Fruit fly (Drosophila melanogaster) whole organism, embryonic: ENCODE data around the gene feo.
A peak's percentile ranks its signal among the peaks of the same experiment; 100 is the strongest.

Source experiments
- Blimp-1 ChIP-seq: fragments of 200-800 bp; sonication (Bioruptor generic); optimal IDR thresholded peaks from 3 replicates; lab custom pipeline; 2018; ENCODE audit warnings: missing biosample characterization, missing genetic modification characterization, mild to moderate bottlenecking, moderate library complexity, missing genetic modification reagents
- CG12769 ChIP-seq: fragments of 200-800 bp; sonication (Bioruptor generic); optimal IDR thresholded peaks from 2 replicates; lab custom pipeline; 2019; ENCODE audit warnings: missing biosample characterization, mild to moderate bottlenecking, missing genetic modification characterization, moderate library complexity
- CG1529 ChIP-seq: fragments of 200-800 bp; sonication (Bioruptor generic); optimal IDR thresholded peaks from 3 replicates; lab custom pipeline; 2018; ENCODE audit warnings: missing biosample characterization, missing genetic modification characterization
- CG17186 ChIP-seq: fragments of 200-800 bp; sonication (Bioruptor generic); optimal IDR thresholded peaks from 3 replicates; lab custom pipeline; 2017; ENCODE audit warnings: missing biosample characterization, missing genetic modification reagents, missing genetic modification characterization
- CG1832 ChIP-seq: fragments of 200-800 bp; sonication (Bioruptor generic); optimal IDR thresholded peaks from 2 replicates; lab custom pipeline; 2017; ENCODE audit warnings: missing biosample characterization, mild to moderate bottlenecking, missing genetic modification characterization, inconsistent platforms
- CG18764 ChIP-seq: fragments of 200-800 bp; sonication (Bioruptor generic); optimal IDR thresholded peaks from 3 replicates; lab custom pipeline; 2016; ENCODE audit warnings: missing biosample characterization, missing genetic modification characterization
- CG2116 ChIP-seq: fragments of 200-800 bp; sonication (Bioruptor generic); optimal IDR thresholded peaks from 3 replicates; lab custom pipeline; 2018; ENCODE audit warnings: missing biosample characterization, mild to moderate bottlenecking, missing genetic modification characterization
- CG30020 ChIP-seq: fragments of 200-800 bp; optimal IDR thresholded peaks from 2 replicates; lab custom pipeline; 2019; ENCODE audit warnings: missing biosample characterization, mild to moderate bottlenecking, missing genetic modification characterization, moderate library complexity
- CG7786 ChIP-seq: fragments of 200-800 bp; sonication (Bioruptor generic); optimal IDR thresholded peaks from 2 replicates; lab custom pipeline; 2016; ENCODE audit warnings: missing biosample characterization, missing genetic modification characterization
- CG8359 ChIP-seq: fragments of 200-800 bp; sonication (Bioruptor generic); optimal IDR thresholded peaks from 2 replicates; lab custom pipeline; 2017; ENCODE audit warnings: missing biosample characterization, mild to moderate bottlenecking, missing genetic modification characterization, borderline replicate concordance
- Doc3 ChIP-seq: fragments of 200-800 bp; sonication (Bioruptor generic); IDR thresholded peaks from 3 replicates; pipeline ENCODE4 v1.3.6; 2022; ENCODE audit warnings: missing biosample characterization, missing genetic modification characterization; ENCODE audit not compliant: partially characterized antibody
- Dp ChIP-seq: fragments of 200-800 bp; sonication (Bioruptor generic); optimal IDR thresholded peaks from 2 replicates; lab custom pipeline; 2018; ENCODE audit warnings: missing biosample characterization, mild to moderate bottlenecking, missing genetic modification characterization, moderate library complexity
- Dref ChIP-seq: fragments of 200-800 bp; sonication (Bioruptor generic); IDR thresholded peaks from 2 replicates; pipeline ENCODE4 v1.3.6; 2022; ENCODE audit warnings: missing biosample characterization, missing genetic modification characterization
- Drgx ChIP-seq: fragments of 200-800 bp; sonication (Bioruptor generic); IDR thresholded peaks from 2 replicates; pipeline ENCODE4 v1.3.6; 2022; ENCODE audit warnings: missing biosample characterization, missing genetic modification characterization
- Eip74EF ChIP-seq, 2 experiments: fragments of 200-800 bp in 1 of 2; fragments of >200 bp in 1 of 2; sonication (Bioruptor generic) in 1 of 2; optimal IDR thresholded peaks; 2 replicates each; lab custom pipeline; 2017 to 2019; ENCODE audit warnings: missing biosample characterization in 2 of 2, missing genetic modification characterization in 2 of 2, mild to moderate bottlenecking in 1 of 2, moderate library complexity in 1 of 2
- H2.0 ChIP-seq: fragments of 200-800 bp; sonication (Bioruptor generic); IDR thresholded peaks from 2 replicates; pipeline ENCODE4 v1.3.6; 2022; ENCODE audit warnings: missing biosample characterization, missing genetic modification characterization
- HLH4C ChIP-seq: fragments of 200-800 bp; sonication (Bioruptor generic); IDR thresholded peaks from 3 replicates; pipeline ENCODE4 v1.3.6; 2022; ENCODE audit warnings: missing biosample characterization, missing genetic modification characterization; ENCODE audit not compliant: partially characterized antibody
- HLHmδ ChIP-seq: fragments of 200-800 bp; sonication (Bioruptor generic); optimal IDR thresholded peaks from 2 replicates; lab custom pipeline; 2018; ENCODE audit warnings: missing biosample characterization, mild to moderate bottlenecking, missing genetic modification characterization, moderate library complexity
- Hr39 ChIP-seq: fragments of >200 bp; optimal IDR thresholded peaks from 2 replicates; lab custom pipeline; 2017
- Max ChIP-seq: fragments of 200-800 bp; sonication (Bioruptor generic); optimal IDR thresholded peaks from 2 replicates; lab custom pipeline; 2016; ENCODE audit warnings: missing biosample characterization, mild to moderate bottlenecking, missing genetic modification characterization
- Mes4 ChIP-seq: fragments of 200-800 bp; sonication (Bioruptor generic); optimal IDR thresholded peaks from 2 replicates; lab custom pipeline; 2016; ENCODE audit warnings: missing biosample characterization, missing genetic modification characterization
- Opbp ChIP-seq: fragments of 200-800 bp; sonication (Bioruptor generic); IDR thresholded peaks from 3 replicates; pipeline ENCODE4 v1.3.6; 2022; ENCODE audit warnings: missing biosample characterization, missing genetic modification characterization; ENCODE audit not compliant: partially characterized antibody
- Sry-δ ChIP-seq: fragments of 200-800 bp; sonication (Bioruptor generic); optimal IDR thresholded peaks from 2 replicates; lab custom pipeline; 2016; ENCODE audit warnings: missing biosample characterization, missing genetic modification characterization
- Stat92E ChIP-seq, 3 experiments: fragments of >200 bp in 2 of 3; fragments of 200-800 bp in 1 of 3; sonication (Bioruptor generic) in 1 of 3; optimal IDR thresholded peaks; 2 replicates each; lab custom pipeline; 2017 to 2019; ENCODE audit warnings: missing biosample characterization in 3 of 3, missing genetic modification characterization in 3 of 3, mild to moderate bottlenecking in 1 of 3, moderate library complexity in 1 of 3
- Trl ChIP-seq, 3 experiments: fragments of >200 bp in 2 of 3; fragments of 200-800 bp in 1 of 3; sonication (Bioruptor generic) in 1 of 3; optimal IDR thresholded peaks; 2 replicates in 1 of 3; 3 replicates in 2 of 3; lab custom pipeline; 2016 to 2017; ENCODE audit warnings: missing biosample characterization in 1 of 3, missing genetic modification characterization in 1 of 3
- ato ChIP-seq: fragments of 200-800 bp; sonication (Bioruptor generic); IDR thresholded peaks from 2 replicates; pipeline ENCODE4 v1.3.6; 2022; ENCODE audit warnings: missing biosample characterization, missing genetic modification characterization; ENCODE audit not compliant: partially characterized antibody
- caup ChIP-seq: fragments of 200-800 bp; sonication (Bioruptor generic); optimal IDR thresholded peaks from 3 replicates; lab custom pipeline; 2017; ENCODE audit warnings: missing biosample characterization, mild to moderate bottlenecking, missing genetic modification characterization, moderate library complexity; ENCODE audit not compliant: severe bottlenecking
- cg ChIP-seq: fragments of 200-800 bp; sonication (Bioruptor generic); optimal IDR thresholded peaks from 3 replicates; lab custom pipeline; 2019; ENCODE audit warnings: missing biosample characterization, mild to moderate bottlenecking, missing genetic modification characterization, moderate library complexity
- chinmo ChIP-seq: fragments of 200-800 bp; sonication (Bioruptor generic); IDR thresholded peaks from 4 replicates; pipeline ENCODE4 v1.3.6; 2022; ENCODE audit warnings: missing biosample characterization, missing genetic modification characterization; ENCODE audit not compliant: partially characterized antibody
- ci ChIP-seq: fragments of 200-800 bp; sonication (Bioruptor generic); IDR thresholded peaks from 3 replicates; pipeline ENCODE4 v1.3.6; 2022; ENCODE audit warnings: missing biosample characterization, missing genetic modification characterization
- crp ChIP-seq, 2 experiments: fragments of 200-800 bp; sonication (Bioruptor generic); optimal IDR thresholded peaks; 2 replicates in 1 of 2; 3 replicates in 1 of 2; lab custom pipeline; 2017; ENCODE audit warnings: missing biosample characterization in 2 of 2, missing genetic modification characterization in 2 of 2, mild to moderate bottlenecking in 1 of 2, moderate library complexity in 1 of 2
- dati ChIP-seq: fragments of 200-800 bp; sonication (Bioruptor generic); IDR thresholded peaks from 2 replicates; pipeline ENCODE4 v1.3.6; 2022; ENCODE audit warnings: missing biosample characterization, missing genetic modification characterization
- exex ChIP-seq: fragments of 200-800 bp; sonication (Bioruptor generic); optimal IDR thresholded peaks from 4 replicates; lab custom pipeline; 2018; ENCODE audit warnings: missing biosample characterization, mild to moderate bottlenecking, missing genetic modification characterization, moderate library complexity
- ftz-f1 ChIP-seq: fragments of 200-800 bp; sonication (Bioruptor generic); optimal IDR thresholded peaks from 2 replicates; lab custom pipeline; 2016; ENCODE audit warnings: missing biosample characterization, missing genetic modification characterization
- gfzf ChIP-seq: fragments of 200-800 bp; sonication (Bioruptor generic); optimal IDR thresholded peaks from 2 replicates; lab custom pipeline; 2016; ENCODE audit warnings: missing biosample characterization, mild to moderate bottlenecking, missing genetic modification characterization, moderate library complexity
- hbn ChIP-seq: fragments of 200-800 bp; sonication (Bioruptor generic); IDR thresholded peaks from 2 replicates; pipeline ENCODE4 v1.3.6; 2022; ENCODE audit warnings: missing biosample characterization, missing genetic modification characterization; ENCODE audit not compliant: partially characterized antibody
- knrl ChIP-seq: fragments of 200-800 bp; sonication (Bioruptor generic); IDR thresholded peaks from 3 replicates; pipeline ENCODE4 v1.3.6; 2022; ENCODE audit warnings: missing biosample characterization, missing genetic modification characterization; ENCODE audit not compliant: partially characterized antibody
- lilli ChIP-seq: fragments of 200-800 bp; sonication (Bioruptor generic); optimal IDR thresholded peaks from 3 replicates; lab custom pipeline; 2016; ENCODE audit warnings: missing biosample characterization, missing genetic modification characterization
- nom ChIP-seq: fragments of 200-800 bp; sonication (Bioruptor generic); optimal IDR thresholded peaks from 2 replicates; lab custom pipeline; 2017; ENCODE audit warnings: missing biosample characterization, missing genetic modification characterization, mild to moderate bottlenecking, moderate library complexity, missing genetic modification reagents
- rib ChIP-seq: fragments of 200-800 bp; sonication (Bioruptor generic); IDR thresholded peaks from 2 replicates; pipeline ENCODE4 v1.3.6; 2022; ENCODE audit warnings: missing biosample characterization, missing genetic modification characterization
- sd ChIP-seq: fragments of 200-800 bp; sonication (Bioruptor generic); optimal IDR thresholded peaks from 3 replicates; lab custom pipeline; 2018; ENCODE audit warnings: missing biosample characterization, mild to moderate bottlenecking, missing genetic modification characterization, moderate library complexity
- slp2 ChIP-seq: fragments of 200-800 bp; sonication (Bioruptor generic); optimal IDR thresholded peaks from 2 replicates; lab custom pipeline; 2016; ENCODE audit warnings: missing biosample characterization, missing genetic modification characterization
- sna ChIP-seq: fragments of 200-800 bp; sonication (Bioruptor generic); IDR thresholded peaks from 2 replicates; pipeline ENCODE4 v1.3.6; 2022; ENCODE audit warnings: missing biosample characterization, missing genetic modification characterization; ENCODE audit not compliant: partially characterized antibody
- sqz ChIP-seq: fragments of 200-800 bp; sonication (Bioruptor generic); optimal IDR thresholded peaks from 3 replicates; lab custom pipeline; 2018; ENCODE audit warnings: missing biosample characterization, mild to moderate bottlenecking, missing genetic modification characterization
- stwl ChIP-seq: fragments of 200-800 bp; sonication (Bioruptor generic); optimal IDR thresholded peaks from 3 replicates; lab custom pipeline; 2018; ENCODE audit warnings: missing biosample characterization, mild to moderate bottlenecking, missing genetic modification characterization, moderate library complexity
- z ChIP-seq: fragments of 200-800 bp; sonication (Bioruptor generic); IDR thresholded peaks from 3 replicates; pipeline ENCODE4 v1.3.6; 2022; ENCODE audit warnings: missing biosample characterization, missing genetic modification characterization

The feo gene

DNA sequence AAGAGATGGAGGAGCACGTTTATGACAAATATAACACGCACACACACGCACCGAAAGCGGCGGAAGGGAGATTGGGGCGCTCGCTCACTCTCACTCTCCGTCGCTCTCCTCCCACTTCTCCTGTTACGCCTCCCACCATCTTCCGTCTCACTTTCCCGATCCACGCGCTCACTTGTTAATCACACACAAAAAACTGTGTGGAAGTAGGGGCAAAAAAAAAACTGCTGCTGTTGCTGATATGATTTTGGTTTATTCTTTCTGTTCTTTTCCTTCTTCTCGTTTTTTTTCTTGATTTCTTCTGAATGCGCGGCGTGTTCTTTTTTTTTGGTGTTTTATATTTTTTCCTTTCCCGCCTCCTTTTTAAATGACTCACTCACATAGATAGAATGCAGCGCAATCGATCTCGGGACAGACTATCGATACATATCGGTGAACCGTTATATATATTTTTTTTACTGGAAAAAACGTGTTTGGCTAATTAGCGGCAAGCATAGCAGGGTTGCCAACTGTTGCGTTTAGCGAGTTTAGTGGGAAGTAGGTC lies 48.9 kb downstream of the feo start (continued):
- TF ChIP-seq CG1832 (GFP tag; lab: Kevin White, UChicago) (peak; percentile 77), ato (GFP tag; lab: Robert Waterston, UW) (0 out of 2 replicates have a peak, but pooled peaks have one; percentile 20), ftz-f1 (peak; percentile 37), CG2116 (peak; percentile 31), stwl (tag; lab: Kevin White, UChicago) (peak; percentile 12), CG17186 (no peak), Stat92E (GFP tag; optimal IDR thresholded peaks at IDR 0.05; lab: Kevin White, UChicago) (peak in 1 of 3 experiments; percentile 20), gfzf (GFP tag; lab: Kevin White, UChicago) (no peak), CG18764 (GFP tag; lab: Kevin White, UChicago) (no peak), Drgx (peak; percentile 80), ci (0 out of 3 replicates have a peak, but pooled peaks have one; percentile 11), Eip74EF (GFP tag; optimal IDR thresholded peaks at IDR 0.05; lab: Kevin White, UChicago) (no peak), sd (tag; lab: Kevin White, UChicago) (peak; percentile 35), cg (GFP tag; lab: Kevin White, UChicago) (peak; percentile 64), Hr39 (lab: Kevin White, UChicago) (no peak), chinmo (0 out of 4 replicates have a peak, but pooled peaks have one; percentile 32), Max (GFP tag; lab: Kevin White, UChicago) (peak; percentile 20), CG8359 (GFP tag; lab: Kevin White, UChicago) (no peak), knrl (GFP tag; lab: Robert Waterston, UW) (peak; percentile 41; the same call in 1 of the 3 replicates), CG12769 (tag; lab: Kevin White, UChicago) (peak; percentile 77), nom (GFP tag; lab: Kevin White, UChicago) (peak; percentile 97), exex (tag; lab: Kevin White, UChicago) (peak; percentile 46), Dref (GFP tag; lab: Robert Waterston, UW) (peak; percentile 55), Doc3 (GFP tag; lab: Robert Waterston, UW) (peak; percentile 42; the same call in 1 of the 3 replicates), crp (GFP tag; optimal IDR thresholded peaks at IDR 0.05; lab: Kevin White, UChicago) (no peak), dati (no peak), Mes4 (GFP tag; lab: Kevin White, UChicago) (no peak), slp2 (no peak), lilli (GFP tag; lab: Kevin White, UChicago) (no peak), sqz (peak; percentile 97), H2.0 (GFP tag; lab: Robert Waterston, UW) (no peak), Opbp (GFP tag; lab: Robert Waterston, UW) (peak; percentile 49; the same call in 1 of the 3 replicates), Sry-δ (GFP tag; lab: Kevin White, UChicago) (peak; percentile 41), HLH4C (0 out of 3 replicates have a peak, but pooled peaks have one; percentile 33), Blimp-1 (GFP tag; lab: Kevin White, UChicago) (peak; percentile 95), CG30020 (tag; lab: Kevin White, UChicago) (no peak), CG1529 (GFP tag; lab: Kevin White, UChicago) (no peak), z (peak; percentile 79; the same call in 2 of the 3 replicates), CG7786 (GFP tag; lab: Kevin White, UChicago) (no peak), sna (GFP tag; lab: Robert Waterston, UW) (peak; percentile 30; the same call in 1 of the 2 replicates), caup (GFP tag; lab: Kevin White, UChicago) (peak; percentile 5), hbn (GFP tag; lab: Robert Waterston, UW) (peak; percentile 45), rib (GFP tag; lab: Robert Waterston, UW) (peak; percentile 54), Trl (optimal IDR thresholded peaks at IDR 0.05; lab: Kevin White, UChicago) (peak; percentile 66 to 82), Trl (GFP tag; optimal IDR thresholded peaks at IDR 0.05; lab: Kevin White, UChicago) (no peak), Dp (GFP tag; lab: Kevin White, UChicago) (peak; percentile 50), HLHmδ (peak; percentile 13)
